Worm (Caenorhabditis elegans) whole organism, L4 larva: ENCODE data around the gene F18A12.7.

Experiments
- F37D6.2 ChIP-seq: sonication (generic microtip); optimal IDR thresholded peaks from 2 replicates; lab custom pipeline; 2016; ENCODE audit warnings: mild to moderate bottlenecking, missing genetic modification characterization, missing compliant biosample characterization
- T20F7.1 ChIP-seq: fragments of 200-800 bp; sonication (Bioruptor generic); optimal IDR thresholded peaks from 2 replicates; lab custom pipeline; 2018; ENCODE audit warnings: mild to moderate bottlenecking, missing genetic modification characterization, missing compliant biosample characterization
- ZK546.5 ChIP-seq, 2 experiments: sonication (generic microtip); optimal IDR thresholded peaks; 2 replicates each; lab custom pipeline; 2017; ENCODE audit warnings: missing biosample characterization in 2 of 2, missing genetic modification characterization in 2 of 2
- aha-1 ChIP-seq: fragments of 150-350 bp; peaks from one replicate; lab custom pipeline; 2014; ENCODE audit warnings: missing biosample characterization, missing genetic modification characterization
- ama-1 ChIP-seq: fragments of 150-350 bp; optimal IDR thresholded peaks from 2 replicates; lab custom pipeline; 2014; ENCODE audit warnings: inconsistent platforms, mixed read lengths
- ceh-32 ChIP-seq: sonication (generic microtip); optimal IDR thresholded peaks from 2 replicates; lab custom pipeline; 2016; ENCODE audit warnings: mild to moderate bottlenecking, missing genetic modification characterization, missing compliant biosample characterization; ENCODE audit not compliant: poor library complexity
- ceh-62 ChIP-seq: sonication (generic microtip); optimal IDR thresholded peaks from 2 replicates; lab custom pipeline; 2017; ENCODE audit warnings: missing biosample characterization, missing genetic modification characterization
- ces-1 ChIP-seq: fragments of 150-350 bp; sonication (generic microtip); optimal IDR thresholded peaks from 4 replicates; lab custom pipeline; 2014; ENCODE audit warnings: missing biosample characterization, missing genetic modification reagents, missing genetic modification characterization
- cey-2 ChIP-seq: sonication (generic microtip); optimal IDR thresholded peaks from 3 replicates; lab custom pipeline; 2017; ENCODE audit warnings: missing genetic modification characterization, mild to moderate bottlenecking, missing compliant biosample characterization, antibody characterized with exemption, borderline replicate concordance; ENCODE audit not compliant: insufficient read depth
- daf-16 ChIP-seq, 3 experiments: sonication (generic microtip); optimal IDR thresholded peaks; 2 replicates each; lab custom pipeline; 2016 to 2017; ENCODE audit warnings: missing genetic modification characterization in 3 of 3, missing genetic modification reagents in 3 of 3, mild to moderate bottlenecking in 2 of 3, missing compliant biosample characterization in 2 of 3, missing biosample characterization in 1 of 3, moderate library complexity in 1 of 3
- dmd-6 ChIP-seq: fragments of 200-800 bp; sonication (Bioruptor generic); IDR thresholded peaks from 2 replicates; pipeline ENCODE4 v1.3.6; 2022; ENCODE audit warnings: missing genetic modification reagents, missing genetic modification characterization, missing compliant biosample characterization
- duxl-1 ChIP-seq: sonication (generic microtip); optimal IDR thresholded peaks from 2 replicates; lab custom pipeline; 2016; ENCODE audit warnings: mild to moderate bottlenecking, missing genetic modification characterization, moderate library complexity, missing compliant biosample characterization; ENCODE audit not compliant: poor library complexity
- fkh-10 ChIP-seq: fragments of 150-350 bp; optimal IDR thresholded peaks from 2 replicates; lab custom pipeline; 2014; ENCODE audit warnings: missing biosample characterization, missing genetic modification reagents, missing genetic modification characterization
- hlh-11 ChIP-seq: fragments of 200-800 bp; sonication (Bioruptor generic); optimal IDR thresholded peaks from 2 replicates; lab custom pipeline; 2018; ENCODE audit warnings: mild to moderate bottlenecking, missing genetic modification characterization, missing compliant biosample characterization
- lin-15B ChIP-seq: fragments of 150-350 bp; sonication (generic microtip); optimal IDR thresholded peaks from 3 replicates; lab custom pipeline; 2014; ENCODE audit warnings: missing biosample characterization, missing genetic modification characterization
- madf-5 ChIP-seq, 2 experiments: fragments of 200-800 bp; sonication (Bioruptor generic); IDR thresholded peaks; 2 replicates each; pipeline ENCODE4 v1.3.6; 2022; ENCODE audit warnings: missing compliant biosample characterization in 2 of 2, missing genetic modification characterization in 2 of 2
- mep-1 ChIP-seq: fragments of 150-350 bp; sonication (generic microtip); optimal IDR thresholded peaks from 3 replicates; lab custom pipeline; 2014; ENCODE audit warnings: missing biosample characterization, missing genetic modification characterization
- mxl-2 ChIP-seq: fragments of 200-800 bp; sonication (Bioruptor generic); conservative IDR thresholded peaks from 2 replicates; pipeline ENCODE4 v1.3.6; 2022; ENCODE audit warnings: missing genetic modification reagents, missing genetic modification characterization, missing compliant biosample characterization
- mxl-3 ChIP-seq: fragments of 200-800 bp; sonication (Bioruptor generic); optimal IDR thresholded peaks from 2 replicates; lab custom pipeline; 2018; ENCODE audit warnings: mild to moderate bottlenecking, missing genetic modification characterization, missing compliant biosample characterization
- nhr-10 ChIP-seq: fragments of 150-350 bp; optimal IDR thresholded peaks from 2 replicates; lab custom pipeline; 2014; ENCODE audit warnings: missing biosample characterization, missing genetic modification characterization
- nhr-102 ChIP-seq: sonication (generic microtip); optimal IDR thresholded peaks from 2 replicates; lab custom pipeline; 2016; ENCODE audit warnings: mild to moderate bottlenecking, missing genetic modification characterization, moderate library complexity, missing compliant biosample characterization
- nhr-11 ChIP-seq: fragments of 150-350 bp; optimal IDR thresholded peaks from 2 replicates; lab custom pipeline; 2014; ENCODE audit warnings: missing biosample characterization, missing genetic modification characterization
- nhr-25 ChIP-seq: sonication (generic microtip); optimal IDR thresholded peaks from 2 replicates; lab custom pipeline; 2017; ENCODE audit warnings: missing genetic modification characterization, mild to moderate bottlenecking, missing compliant biosample characterization, antibody characterized with exemption, moderate library complexity, borderline replicate concordance; ENCODE audit not compliant: insufficient read depth
- pha-4 ChIP-seq, 2 experiments: fragments of 150-350 bp in 1 of 2; fragments of 200-800 bp in 1 of 2; sonication (Bioruptor generic) in 1 of 2; IDR thresholded peaks in 1 of 2; optimal IDR thresholded peaks in 1 of 2; 2 replicates each; pipeline versions ENCODE4 v1.3.6 to Lab custom; 2014 to 2022; ENCODE audit warnings: missing genetic modification characterization in 2 of 2, missing genetic modification reagents in 2 of 2, missing biosample characterization in 1 of 2, missing compliant biosample characterization in 1 of 2
- rbr-2 ChIP-seq: sonication (generic microtip); optimal IDR thresholded peaks from 2 replicates; lab custom pipeline; 2016; ENCODE audit warnings: missing genotype, missing genetic modification characterization, missing compliant biosample characterization
- saeg-2 ChIP-seq: fragments of 200-800 bp; sonication (Bioruptor generic); IDR thresholded peaks from 2 replicates; pipeline ENCODE4 v1.3.6; 2022; ENCODE audit warnings: missing genetic modification reagents, missing genetic modification characterization, missing compliant biosample characterization
- spr-1 ChIP-seq: sonication (generic microtip); optimal IDR thresholded peaks from 2 replicates; lab custom pipeline; 2016; ENCODE audit warnings: mild to moderate bottlenecking, missing genetic modification characterization, missing compliant biosample characterization
- spr-3 ChIP-seq: fragments of 200-800 bp; sonication (Bioruptor generic); optimal IDR thresholded peaks from 2 replicates; lab custom pipeline; 2018; ENCODE audit warnings: mild to moderate bottlenecking, missing genetic modification characterization, missing compliant biosample characterization
- unc-130 ChIP-seq: sonication (generic microtip); optimal IDR thresholded peaks from 2 replicates; lab custom pipeline; 2016; ENCODE audit warnings: missing genetic modification reagents, missing genetic modification characterization, missing compliant biosample characterization
- unc-62 ChIP-seq, 3 experiments: fragments of 150-350 bp in 1 of 3; sonication (generic microtip); optimal IDR thresholded peaks in 2 of 3; peaks in 1 of 3; 1 replicate in 1 of 3; 2 replicates in 2 of 3; lab custom pipeline; 2014 to 2017; ENCODE audit warnings: missing biosample characterization in 3 of 3, missing genetic modification characterization in 3 of 3, missing genetic modification reagents in 3 of 3, missing genotype in 1 of 3
- zfp-3 ChIP-seq: fragments of 200-800 bp; sonication (Bioruptor generic); conservative IDR thresholded peaks from 2 replicates; pipeline ENCODE4 v1.3.6; 2022; ENCODE audit warnings: missing genetic modification reagents, missing genetic modification characterization, missing compliant biosample characterization
- zip-11 ChIP-seq: fragments of 200-800 bp; sonication (Bioruptor generic); IDR thresholded peaks from 2 replicates; pipeline ENCODE4 v1.3.6; 2022; ENCODE audit warnings: missing genetic modification characterization, missing compliant biosample characterization
- zip-2 ChIP-seq: fragments of 150-350 bp; optimal IDR thresholded peaks from 2 replicates; lab custom pipeline; 2014; ENCODE audit warnings: missing biosample characterization, missing genetic modification characterization
- ztf-7 ChIP-seq: fragments of 150-350 bp; optimal IDR thresholded peaks from 2 replicates; lab custom pipeline; 2014; ENCODE audit warnings: missing biosample characterization, missing genetic modification characterization

F18A12.7 gene

DNA sequence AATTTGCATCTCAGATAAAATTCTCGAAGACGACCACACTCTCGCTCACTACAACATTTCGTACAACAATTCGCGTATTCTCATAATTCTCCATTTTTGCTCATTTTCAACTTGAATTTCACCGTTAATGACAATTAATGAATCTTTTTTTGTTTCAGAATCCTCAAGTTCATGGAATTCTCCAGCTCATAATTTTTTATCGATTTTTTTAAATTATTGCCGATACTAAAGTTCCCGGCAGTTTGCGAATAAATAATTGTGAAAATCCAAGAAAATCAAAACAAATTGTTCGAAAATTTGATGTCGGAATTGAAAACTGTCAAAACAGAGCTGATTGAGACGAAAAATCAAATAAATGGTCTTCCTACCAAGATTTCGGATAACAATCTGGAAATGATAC lies 33.6 kb upstream of the F18A12.7 start, which contains the start of gene C16C8.21:
TSS of gene C16C8.21 (plus strand) at position 301 of the 400 bp plus-strand sequence.
- TF ChIP-seq spr-1 (tag; lab: Kevin White, UChicago) (no peak), hlh-11 (tag; lab: Kevin White, UChicago) (no peak), rbr-2 (tag; lab: Kevin White, UChicago) (no peak), daf-16 (GFP tag; optimal IDR thresholded peaks at IDR 0.05; lab: Kevin White, UChicago) (no peak), daf-16 (tag; optimal IDR thresholded peaks at IDR 0.05; lab: Kevin White, UChicago) (no peak), nhr-11 (tag; lab: Kevin White, UChicago) (no peak), cey-2 (tag; lab: Kevin White, UChicago) (no peak), duxl-1 (tag; lab: Kevin White, UChicago) (no peak), mep-1 (no peak)

- TF ChIP-seq aha-1 (tag; lab: Kevin White, UChicago), result no peak
- TF ChIP-seq nhr-10 (tag; lab: Kevin White, UChicago), result no peak
- no peak for TF ChIP-seq ama-1 (lab: Kevin White, UChicago)
- TF ChIP-seq ceh-32 (tag; lab: Kevin White, UChicago), result no peak
- TF ChIP-seq nhr-102, result no peak
- TF ChIP-seq madf-5 (GFP tag; IDR thresholded peaks at IDR 0.05; lab: Robert Waterston, UW), result no peak
- TF ChIP-seq ztf-7 (tag; lab: Kevin White, UChicago), result no peak
- TF ChIP-seq unc-62 (GFP tag; optimal IDR thresholded peaks at IDR 0.05 in 1 of 2; lab: Kevin White, UChicago), result no peak
- no peak for TF ChIP-seq unc-62 (tag; optimal IDR thresholded peaks at IDR 0.05; lab: Kevin White, UChicago)
- TF ChIP-seq mxl-2 (GFP tag; lab: Robert Waterston, UW), result no peak
- TF ChIP-seq zip-2 (tag; lab: Kevin White, UChicago), result no peak
- no peak for TF ChIP-seq spr-3 (GFP tag; lab: Kevin White, UChicago)
- no peak for TF ChIP-seq dmd-6 (GFP tag; lab: Robert Waterston, UW)
- no peak for TF ChIP-seq mxl-3 (GFP tag; lab: Kevin White, UChicago)
- no peak for TF ChIP-seq ZK546.5 (tag; optimal IDR thresholded peaks at IDR 0.05; lab: Kevin White, UChicago)
- TF ChIP-seq F37D6.2 (tag; lab: Kevin White, UChicago), result no peak
- no peak for TF ChIP-seq zfp-3 (GFP tag; lab: Robert Waterston, UW)
- TF ChIP-seq, all 104 proteins: peak for 0
Measured at ce11 chrII:3446647-3447046, 32.4 kb upstream of the F18A12.7 start, which contains the start of the genes C16C8.20 and gldi-6. Gene C16C8.20 (plus strand): TSS chrII:3446947. Gene gldi-6 (plus strand): TSS chrII:3446947.

- TF ChIP-seq ces-1 (GFP tag; lab: Kevin White, UChicago), result no peak
- TF ChIP-seq T20F7.1 (GFP tag; lab: Kevin White, UChicago), result no peak
- TF ChIP-seq saeg-2, result no peak
- TF ChIP-seq zip-2 (tag; lab: Kevin White, UChicago), result no peak
- TF ChIP-seq rbr-2 (tag; lab: Kevin White, UChicago), result no peak
- no peak for TF ChIP-seq pha-4 (GFP tag; IDR thresholded peaks at IDR 0.05; lab: Robert Waterston, UW)
- TF ChIP-seq pha-4 (tag; optimal IDR thresholded peaks at IDR 0.05; lab: Kevin White, UChicago), result no peak
- TF ChIP-seq ceh-62 (tag; lab: Kevin White, UChicago), result no peak
- TF ChIP-seq zip-11 (GFP tag; lab: Robert Waterston, UW), result no peak
- no peak for TF ChIP-seq fkh-10 (GFP tag; lab: Kevin White, UChicago)
- no peak for TF ChIP-seq ZK546.5 (tag; optimal IDR thresholded peaks at IDR 0.05; lab: Kevin White, UChicago)
- TF ChIP-seq madf-5 (GFP tag; IDR thresholded peaks at IDR 0.05; lab: Robert Waterston, UW), result no peak
- no peak for TF ChIP-seq unc-130 (GFP tag; lab: Kevin White, UChicago)
- TF ChIP-seq nhr-25 (tag; lab: Kevin White, UChicago), result no peak
- no peak for TF ChIP-seq lin-15B (tag; lab: Kevin White, UChicago)
Measured at ce11 chrII:3445285-3445806, 31.1 kb upstream of the F18A12.7 start, which contains the start of the genes C16C8.5 and C16C8.16. Gene C16C8.5 (minus strand): TSS chrII:3445385. Gene C16C8.16 (plus strand): TSS chrII:3445756.
